Fruit fly (Drosophila melanogaster) whole organism, embryonic: ENCODE measurements around the gene alpha-Man-Ia.

ENCODE experiments used
- B-H2 ChIP-seq: fragments of 200-800 bp; sonication (Bioruptor generic); optimal IDR thresholded peaks from 2 replicates; lab custom pipeline; 2018; ENCODE audit warnings: missing biosample characterization, mild to moderate bottlenecking, missing genetic modification characterization
- CG11398 ChIP-seq: fragments of 200-800 bp; sonication (Bioruptor generic); optimal IDR thresholded peaks from 2 replicates; lab custom pipeline; 2016; ENCODE audit warnings: missing biosample characterization, missing genetic modification characterization
- CG11504 ChIP-seq: fragments of 200-800 bp; sonication (Bioruptor generic); optimal IDR thresholded peaks from 3 replicates; lab custom pipeline; 2019; ENCODE audit warnings: missing biosample characterization, mild to moderate bottlenecking, missing genetic modification characterization, moderate library complexity
- CG16863 ChIP-seq: fragments of 200-800 bp; sonication (Bioruptor generic); optimal IDR thresholded peaks from 3 replicates; lab custom pipeline; 2016; ENCODE audit warnings: missing biosample characterization, missing genetic modification characterization
- CG18262 ChIP-seq: fragments of 200-800 bp; optimal IDR thresholded peaks from 3 replicates; lab custom pipeline; 2019; ENCODE audit warnings: missing biosample characterization, mild to moderate bottlenecking, missing genetic modification characterization, moderate library complexity
- CG2116 ChIP-seq: fragments of 200-800 bp; sonication (Bioruptor generic); optimal IDR thresholded peaks from 3 replicates; lab custom pipeline; 2018; ENCODE audit warnings: missing biosample characterization, mild to moderate bottlenecking, missing genetic modification characterization
- CG30431 ChIP-seq: fragments of 200-800 bp; sonication (Bioruptor generic); optimal IDR thresholded peaks from 2 replicates; lab custom pipeline; 2017; ENCODE audit warnings: missing biosample characterization, missing genetic modification characterization
- CG32532 ChIP-seq: fragments of 200-800 bp; sonication (Bioruptor generic); IDR thresholded peaks from 2 replicates; pipeline ENCODE4 v1.3.6; 2022; ENCODE audit warnings: missing biosample characterization, missing genetic modification characterization
- CG32767 ChIP-seq: fragments of 200-800 bp; sonication (Bioruptor generic); IDR thresholded peaks from 2 replicates; pipeline ENCODE4 v1.3.6; 2022; ENCODE audit warnings: missing biosample characterization, missing genetic modification characterization
- CG3407 ChIP-seq: fragments of 200-800 bp; sonication (Bioruptor generic); optimal IDR thresholded peaks from 2 replicates; lab custom pipeline; 2018; ENCODE audit warnings: missing biosample characterization, mild to moderate bottlenecking, missing genetic modification characterization
- CG4404 ChIP-seq: fragments of 200-800 bp; sonication (Bioruptor generic); IDR thresholded peaks from 2 replicates; pipeline ENCODE4 v1.3.6; 2022; ENCODE audit warnings: missing biosample characterization, missing genetic modification characterization
- CG8089 ChIP-seq: fragments of 200-800 bp; sonication (Bioruptor generic); optimal IDR thresholded peaks from 3 replicates; lab custom pipeline; 2016; ENCODE audit warnings: missing biosample characterization, missing genetic modification characterization
- CG8765 ChIP-seq: fragments of 200-800 bp; sonication (Bioruptor generic); IDR thresholded peaks from 2 replicates; pipeline ENCODE4 v1.3.6; 2022; ENCODE audit warnings: missing biosample characterization, missing genetic modification characterization
- Camta ChIP-seq: fragments of 200-800 bp; sonication (Bioruptor generic); optimal IDR thresholded peaks from 2 replicates; lab custom pipeline; 2016; ENCODE audit warnings: missing biosample characterization, missing genetic modification characterization
- Chrac-16 ChIP-seq: fragments of 200-800 bp; sonication (Bioruptor generic); optimal IDR thresholded peaks from 3 replicates; lab custom pipeline; 2016; ENCODE audit warnings: missing biosample characterization, missing genetic modification characterization
- Dad ChIP-seq: fragments of 200-800 bp; sonication (Bioruptor generic); optimal IDR thresholded peaks from 3 replicates; lab custom pipeline; 2016; ENCODE audit warnings: missing biosample characterization, missing genetic modification characterization
- Dfd ChIP-seq, 2 experiments: fragments of >200 bp; optimal IDR thresholded peaks; 2 replicates each; lab custom pipeline; 2017; ENCODE audit warnings: missing biosample characterization in 2 of 2, missing genetic modification characterization in 2 of 2
- Dip3 ChIP-seq: fragments of 200-800 bp; sonication (Bioruptor generic); optimal IDR thresholded peaks from 3 replicates; lab custom pipeline; 2016; ENCODE audit warnings: missing biosample characterization, missing genetic modification characterization
- HLHmδ ChIP-seq: fragments of 200-800 bp; sonication (Bioruptor generic); optimal IDR thresholded peaks from 2 replicates; lab custom pipeline; 2018; ENCODE audit warnings: missing biosample characterization, mild to moderate bottlenecking, missing genetic modification characterization, moderate library complexity
- Hey ChIP-seq: fragments of 200-800 bp; sonication (Bioruptor generic); optimal IDR thresholded peaks from 3 replicates; lab custom pipeline; 2018; ENCODE audit warnings: missing biosample characterization, mild to moderate bottlenecking, missing genetic modification characterization
- Hmr ChIP-seq: fragments of 200-800 bp; sonication (Bioruptor generic); optimal IDR thresholded peaks from 3 replicates; lab custom pipeline; 2017; ENCODE audit warnings: mild to moderate bottlenecking, missing biosample characterization, missing genetic modification reagents, missing genetic modification characterization
- Hsf ChIP-seq: fragments of 200-800 bp; sonication (Bioruptor generic); optimal IDR thresholded peaks from 3 replicates; lab custom pipeline; 2016; ENCODE audit warnings: missing biosample characterization, missing genetic modification characterization
- Lim3 ChIP-seq: fragments of 200-800 bp; sonication (Bioruptor generic); IDR thresholded peaks from 2 replicates; pipeline ENCODE4 v1.3.6; 2022; ENCODE audit warnings: missing biosample characterization, missing genetic modification characterization
- Meics ChIP-seq: fragments of 200-800 bp; sonication (Bioruptor generic); optimal IDR thresholded peaks from 2 replicates; lab custom pipeline; 2017; ENCODE audit warnings: missing biosample characterization, mild to moderate bottlenecking, missing genetic modification characterization
- Mes4 ChIP-seq: fragments of 200-800 bp; sonication (Bioruptor generic); optimal IDR thresholded peaks from 2 replicates; lab custom pipeline; 2016; ENCODE audit warnings: missing biosample characterization, missing genetic modification characterization
- Rfx ChIP-seq: fragments of 200-800 bp; sonication (Bioruptor generic); IDR thresholded peaks from 2 replicates; pipeline ENCODE4 v1.3.6; 2022; ENCODE audit warnings: missing biosample characterization, missing genetic modification characterization
- Sry-δ ChIP-seq: fragments of 200-800 bp; sonication (Bioruptor generic); optimal IDR thresholded peaks from 2 replicates; lab custom pipeline; 2016; ENCODE audit warnings: missing biosample characterization, missing genetic modification characterization
- TFAM ChIP-seq: fragments of 200-800 bp; sonication (Bioruptor generic); optimal IDR thresholded peaks from 2 replicates; lab custom pipeline; 2017; ENCODE audit warnings: missing biosample characterization, missing genetic modification characterization, inconsistent platforms
- Usf ChIP-seq: fragments of 200-800 bp; sonication (Bioruptor generic); optimal IDR thresholded peaks from 2 replicates; lab custom pipeline; 2017; ENCODE audit warnings: missing genotype, missing biosample characterization, missing genetic modification characterization
- al ChIP-seq: fragments of 200-800 bp; sonication (Bioruptor generic); IDR thresholded peaks from 2 replicates; pipeline ENCODE4 v1.3.6; 2022; ENCODE audit warnings: missing biosample characterization, missing genetic modification characterization
- aop ChIP-seq: fragments of 200-800 bp; sonication (Bioruptor generic); IDR thresholded peaks from 2 replicates; pipeline ENCODE4 v1.3.6; 2022; ENCODE audit warnings: missing biosample characterization, missing genetic modification characterization
- bcd ChIP-seq: fragments of 200-800 bp; sonication (Bioruptor generic); optimal IDR thresholded peaks from 2 replicates; lab custom pipeline; 2017; ENCODE audit warnings: missing biosample characterization, mild to moderate bottlenecking, missing genetic modification characterization
- bigmax ChIP-seq: fragments of 200-800 bp; sonication (Bioruptor generic); optimal IDR thresholded peaks from 2 replicates; lab custom pipeline; 2018; ENCODE audit warnings: missing biosample characterization, mild to moderate bottlenecking, missing genetic modification characterization
- btn ChIP-seq: fragments of 200-800 bp; sonication (Bioruptor generic); optimal IDR thresholded peaks from 2 replicates; lab custom pipeline; 2016; ENCODE audit warnings: missing biosample characterization, missing genetic modification characterization
- chif ChIP-seq, 2 experiments: fragments of 200-800 bp; sonication (Bioruptor generic); optimal IDR thresholded peaks; 3 replicates each; lab custom pipeline; 2016; ENCODE audit warnings: missing biosample characterization in 2 of 2, missing genetic modification characterization in 2 of 2
- en ChIP-seq: fragments of 200-800 bp; sonication (Bioruptor generic); optimal IDR thresholded peaks from 2 replicates; lab custom pipeline; 2016; ENCODE audit warnings: missing biosample characterization, missing genetic modification characterization
- fd3F ChIP-seq: fragments of 200-800 bp; sonication (Bioruptor generic); optimal IDR thresholded peaks from 2 replicates; lab custom pipeline; 2018; ENCODE audit warnings: missing biosample characterization, mild to moderate bottlenecking, missing genetic modification characterization, moderate library complexity
- gem ChIP-seq: fragments of 200-800 bp; sonication (Bioruptor generic); optimal IDR thresholded peaks from 2 replicates; lab custom pipeline; 2019; ENCODE audit warnings: missing biosample characterization, mild to moderate bottlenecking, missing genetic modification characterization, moderate library complexity
- gt ChIP-seq: fragments of 200-800 bp; sonication (Bioruptor generic); IDR thresholded peaks from 2 replicates; pipeline ENCODE4 v1.3.6; 2022; ENCODE audit warnings: missing biosample characterization, missing genetic modification characterization
- ind ChIP-seq: fragments of 200-800 bp; sonication (Bioruptor generic); optimal IDR thresholded peaks from 3 replicates; lab custom pipeline; 2016; ENCODE audit warnings: missing biosample characterization, missing genetic modification characterization
- jigr1 ChIP-seq: fragments of 200-800 bp; sonication (Bioruptor generic); IDR thresholded peaks from 3 replicates; pipeline ENCODE4 v1.3.6; 2022; ENCODE audit warnings: missing biosample characterization, missing genetic modification characterization
- jumu ChIP-seq: fragments of 200-800 bp; sonication (Bioruptor generic); optimal IDR thresholded peaks from 3 replicates; lab custom pipeline; 2016; ENCODE audit warnings: missing biosample characterization, missing genetic modification characterization
- knrl ChIP-seq: fragments of 200-800 bp; sonication (Bioruptor generic); IDR thresholded peaks from 3 replicates; pipeline ENCODE4 v1.3.6; 2022; ENCODE audit warnings: missing biosample characterization, missing genetic modification characterization; ENCODE audit not compliant: partially characterized antibody
- oc ChIP-seq: fragments of 200-800 bp; sonication (Bioruptor generic); optimal IDR thresholded peaks from 2 replicates; lab custom pipeline; 2018; ENCODE audit warnings: missing biosample characterization, mild to moderate bottlenecking, missing genetic modification characterization, moderate library complexity
- pita ChIP-seq: fragments of 200-800 bp; sonication (Bioruptor generic); optimal IDR thresholded peaks from 2 replicates; lab custom pipeline; 2017; ENCODE audit warnings: missing biosample characterization, mild to moderate bottlenecking, missing genetic modification characterization
- pros ChIP-seq: fragments of 200-800 bp; sonication (Bioruptor generic); optimal IDR thresholded peaks from 3 replicates; lab custom pipeline; 2019; ENCODE audit warnings: missing biosample characterization, mild to moderate bottlenecking, missing genetic modification characterization, moderate library complexity
- pum ChIP-seq: fragments of 200-800 bp; sonication (Bioruptor generic); optimal IDR thresholded peaks from 2 replicates; lab custom pipeline; 2016; ENCODE audit warnings: missing biosample characterization, missing genetic modification characterization
- ranshi ChIP-seq: fragments of 200-800 bp; sonication (Bioruptor generic); IDR thresholded peaks from 2 replicates; pipeline ENCODE4 v1.3.6; 2022; ENCODE audit warnings: missing biosample characterization, missing genetic modification characterization
- salm ChIP-seq: fragments of 200-800 bp; sonication (Bioruptor generic); optimal IDR thresholded peaks from 2 replicates; lab custom pipeline; 2018; ENCODE audit warnings: missing biosample characterization, mild to moderate bottlenecking, missing genetic modification characterization
- sens-2 ChIP-seq: fragments of 200-800 bp; sonication (Bioruptor generic); IDR thresholded peaks from 2 replicates; pipeline ENCODE4 v1.3.6; 2022; ENCODE audit warnings: missing biosample characterization, missing genetic modification characterization
- slbo ChIP-seq: fragments of 200-800 bp; sonication (Bioruptor generic); IDR thresholded peaks from 2 replicates; pipeline ENCODE4 v1.3.6; 2022; ENCODE audit warnings: missing biosample characterization, missing genetic modification characterization
- slp2 ChIP-seq: fragments of 200-800 bp; sonication (Bioruptor generic); optimal IDR thresholded peaks from 2 replicates; lab custom pipeline; 2016; ENCODE audit warnings: missing biosample characterization, missing genetic modification characterization

alpha-Man-Ia gene

DNA sequence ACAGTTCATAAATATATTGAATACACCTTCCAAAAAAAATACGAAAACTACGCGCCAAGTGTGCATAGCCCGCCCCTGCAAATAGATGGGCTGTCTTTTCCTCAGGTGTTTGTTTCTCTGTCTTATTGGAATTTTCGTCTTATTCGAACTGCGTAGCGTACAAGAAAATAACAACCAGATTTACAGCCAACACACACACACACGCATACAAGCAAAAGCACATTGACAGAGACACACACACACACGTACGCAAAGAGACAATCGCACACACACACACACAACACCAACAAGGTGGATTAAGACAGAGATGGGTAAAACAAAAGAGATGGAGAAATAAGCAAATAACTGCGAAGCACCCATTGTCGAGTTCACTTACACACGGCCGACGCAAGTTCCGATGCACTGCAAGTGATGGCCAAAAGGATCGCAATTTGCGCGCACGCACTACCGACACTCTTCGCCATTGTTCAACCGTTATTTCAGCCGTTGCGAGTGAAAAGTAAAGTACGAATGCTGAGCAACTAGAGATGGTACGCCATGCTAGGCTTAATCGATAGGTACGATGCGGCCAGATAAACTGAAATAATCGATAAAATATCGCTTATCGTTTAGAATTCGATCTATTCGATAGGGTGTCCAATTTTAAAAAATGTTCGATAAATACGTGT is 40.1 kb upstream of the alpha-Man-Ia start (continued):
- TF ChIP-seq CG11504 (tag; lab: Kevin White, UChicago) (peak; percentile 18), B-H2 (GFP tag; lab: Kevin White, UChicago) (peak; percentile 17), salm (tag; lab: Kevin White, UChicago) (no peak), pum (GFP tag; lab: Kevin White, UChicago) (no peak), pita (GFP tag; lab: Kevin White, UChicago) (no peak), CG8765 (GFP tag; lab: Robert Waterston, UW) (no peak), gt (GFP tag; lab: Robert Waterston, UW) (no peak), Dip3 (no peak), fd3F (GFP tag; lab: Kevin White, UChicago) (no peak), aop (GFP tag; lab: Robert Waterston, UW) (no peak), Camta (GFP tag; lab: Kevin White, UChicago) (peak; percentile 26), CG4404 (GFP tag; lab: Robert Waterston, UW) (no peak), ind (GFP tag; lab: Kevin White, UChicago) (no peak), Dfd (GFP tag; optimal IDR thresholded peaks at IDR 0.05; lab: Kevin White, UChicago) (no peak), slbo (GFP tag; lab: Robert Waterston, UW) (no peak), CG16863 (no peak), HLHmδ (GFP tag; lab: Kevin White, UChicago) (no peak), Chrac-16 (GFP tag; lab: Kevin White, UChicago) (no peak), bcd (GFP tag; lab: Kevin White, UChicago) (peak; percentile 29), Hey (tag; lab: Kevin White, UChicago) (no peak), gem (tag; lab: Kevin White, UChicago) (peak; percentile 34), pros (peak; percentile 74), btn (GFP tag; lab: Kevin White, UChicago) (no peak), en (no peak), CG18262 (tag; lab: Kevin White, UChicago) (no peak), bigmax (no peak), slp2 (GFP tag; lab: Kevin White, UChicago) (no peak), CG32532 (GFP tag; lab: Robert Waterston, UW) (no peak), Hmr (peak; percentile 25), Rfx (0 out of 2 replicates have a peak, but pooled peaks have one; percentile 21), chif (GFP tag; optimal IDR thresholded peaks at IDR 0.05; lab: Kevin White, UChicago) (no peak), jigr1 (GFP tag; lab: Robert Waterston, UW) (no peak), Hsf (GFP tag; lab: Kevin White, UChicago) (no peak), CG30431 (GFP tag; lab: Kevin White, UChicago) (no peak), CG32767 (GFP tag; lab: Robert Waterston, UW) (no peak), Mes4 (GFP tag; lab: Kevin White, UChicago) (no peak), CG2116 (GFP tag; lab: Kevin White, UChicago) (peak; percentile 57), Dad (no peak), knrl (GFP tag; lab: Robert Waterston, UW) (peak; percentile 83), ranshi (GFP tag; lab: Robert Waterston, UW) (no peak), Lim3 (GFP tag; lab: Robert Waterston, UW) (no peak), CG11398 (GFP tag; lab: Kevin White, UChicago) (no peak), CG3407 (GFP tag; lab: Kevin White, UChicago) (no peak), oc (peak; percentile 56), Usf (GFP tag; lab: Kevin White, UChicago) (no peak), Meics (GFP tag; lab: Kevin White, UChicago) (no peak), al (GFP tag; lab: Robert Waterston, UW) (no peak), jumu (GFP tag; lab: Kevin White, UChicago) (no peak), CG8089 (GFP tag; lab: Kevin White, UChicago) (no peak), sens-2 (GFP tag; lab: Robert Waterston, UW) (no peak), TFAM (GFP tag; lab: Kevin White, UChicago) (no peak), Sry-δ (GFP tag; lab: Kevin White, UChicago) (peak; percentile 94)
